Worm (Caenorhabditis elegans) whole organism, L1 larva: ENCODE data around the gene F17H10.1.

Experiments
- F16B12.6 ChIP-seq: fragments of 150-350 bp; optimal IDR thresholded peaks from 2 replicates; lab custom pipeline; 2014; ENCODE audit warnings: missing biosample characterization, missing genetic modification characterization
- Y116A8C.19 ChIP-seq: sonication (generic microtip); optimal IDR thresholded peaks from 2 replicates; lab custom pipeline; 2016; ENCODE audit warnings: missing compliant biosample characterization, missing genetic modification characterization, borderline replicate concordance
- aha-1 ChIP-seq: fragments of 150-350 bp; optimal IDR thresholded peaks from 2 replicates; lab custom pipeline; 2014; ENCODE audit warnings: missing biosample characterization, missing genetic modification characterization
- aly-2 ChIP-seq: fragments of 150-350 bp; optimal IDR thresholded peaks from 2 replicates; lab custom pipeline; 2014; ENCODE audit warnings: missing biosample characterization, missing genetic modification characterization
- ama-1 ChIP-seq: fragments of 150-350 bp; optimal IDR thresholded peaks from 2 replicates; lab custom pipeline; 2014
- blmp-1 ChIP-seq: fragments of 150-350 bp; optimal IDR thresholded peaks from 2 replicates; lab custom pipeline; 2014; ENCODE audit warnings: missing biosample characterization, missing genetic modification characterization
- ceh-82 ChIP-seq, 3 experiments: fragments of 150-350 bp in 1 of 3; sonication (generic microtip) in 2 of 3; optimal IDR thresholded peaks; 2 replicates each; lab custom pipeline; 2014 to 2017; ENCODE audit warnings: missing biosample characterization in 3 of 3, missing genetic modification characterization in 3 of 3
- ceh-90 ChIP-seq: sonication (generic microtip); optimal IDR thresholded peaks from 2 replicates; lab custom pipeline; 2016; ENCODE audit warnings: missing genetic modification characterization, missing compliant biosample characterization
- dsc-1 ChIP-seq: sonication (generic microtip); optimal IDR thresholded peaks from 2 replicates; lab custom pipeline; 2016; ENCODE audit warnings: mild to moderate bottlenecking, missing genetic modification characterization, missing compliant biosample characterization
- efl-3 ChIP-seq: fragments of 200-800 bp; sonication (Bioruptor generic); optimal IDR thresholded peaks from 2 replicates; lab custom pipeline; 2018; ENCODE audit warnings: mild to moderate bottlenecking, missing genetic modification characterization, missing compliant biosample characterization
- egl-13 ChIP-seq: sonication (generic microtip); optimal IDR thresholded peaks from 2 replicates; lab custom pipeline; 2016; ENCODE audit warnings: missing genotype, missing genetic modification reagents, missing genetic modification characterization, missing compliant biosample characterization
- elt-2 ChIP-seq: sonication (generic microtip); optimal IDR thresholded peaks from 2 replicates; lab custom pipeline; 2016; ENCODE audit warnings: missing genetic modification characterization, mild to moderate bottlenecking, inconsistent platforms, missing compliant biosample characterization, missing genetic modification reagents
- elt-3 ChIP-seq, 6 experiments: fragments of 150-350 bp in 1 of 6; sonication (generic microtip); optimal IDR thresholded peaks; 2 replicates each; lab custom pipeline; 2017 to 2018; ENCODE audit warnings: missing biosample characterization in 6 of 6, missing genetic modification characterization in 6 of 6, inconsistent platforms in 1 of 6
- fkh-4 ChIP-seq: sonication (generic microtip); optimal IDR thresholded peaks from 2 replicates; lab custom pipeline; 2016; ENCODE audit warnings: missing compliant biosample characterization, missing genetic modification characterization, borderline replicate concordance
- fos-1 ChIP-seq: fragments of 150-350 bp; optimal IDR thresholded peaks from 2 replicates; lab custom pipeline; 2014; ENCODE audit warnings: missing biosample characterization, missing genetic modification characterization
- hlh-17 ChIP-seq: fragments of 200-800 bp; sonication (Bioruptor generic); optimal IDR thresholded peaks from 2 replicates; lab custom pipeline; 2018; ENCODE audit warnings: missing genetic modification characterization, mild to moderate bottlenecking, missing compliant biosample characterization, moderate library complexity, borderline replicate concordance
- hlh-4 ChIP-seq: sonication (generic microtip); optimal IDR thresholded peaks from 2 replicates; lab custom pipeline; 2016; ENCODE audit warnings: mild to moderate bottlenecking, missing genetic modification characterization, missing compliant biosample characterization
- hpl-2 ChIP-seq: fragments of 150-350 bp; optimal IDR thresholded peaks from 2 replicates; lab custom pipeline; 2014; ENCODE audit warnings: missing biosample characterization, missing genetic modification reagents, missing genetic modification characterization
- jun-1 ChIP-seq: fragments of 150-350 bp; optimal IDR thresholded peaks from 2 replicates; lab custom pipeline; 2014; ENCODE audit warnings: missing biosample characterization, missing genetic modification reagents, missing genetic modification characterization
- lin-13 ChIP-seq: fragments of 150-350 bp; optimal IDR thresholded peaks from 2 replicates; lab custom pipeline; 2014; ENCODE audit warnings: missing biosample characterization, missing genetic modification reagents, missing genetic modification characterization
- lin-14 ChIP-seq: fragments of 200-800 bp; sonication (Bioruptor generic); optimal IDR thresholded peaks from 2 replicates; lab custom pipeline; 2018; ENCODE audit warnings: mild to moderate bottlenecking, missing genetic modification characterization, moderate library complexity, missing compliant biosample characterization
- lin-15B ChIP-seq: fragments of 150-350 bp; sonication (generic microtip); optimal IDR thresholded peaks from 3 replicates; lab custom pipeline; 2014; ENCODE audit warnings: missing biosample characterization, missing genetic modification characterization
- lin-35 ChIP-seq, 2 experiments: fragments of 150-350 bp; optimal IDR thresholded peaks; 2 replicates each; lab custom pipeline; 2014; ENCODE audit warnings: missing biosample characterization in 2 of 2, missing genetic modification characterization in 2 of 2, missing genetic modification reagents in 2 of 2
- mef-2 ChIP-seq: fragments of 150-350 bp; optimal IDR thresholded peaks from 2 replicates; lab custom pipeline; 2014; ENCODE audit warnings: missing biosample characterization, missing genetic modification characterization
- mep-1 ChIP-seq: fragments of 150-350 bp; optimal IDR thresholded peaks from 2 replicates; lab custom pipeline; 2014; ENCODE audit warnings: missing biosample characterization, missing genetic modification characterization
- nhr-11 ChIP-seq: fragments of 150-350 bp; optimal IDR thresholded peaks from 2 replicates; lab custom pipeline; 2014; ENCODE audit warnings: missing biosample characterization, missing genetic modification characterization
- nhr-19 ChIP-seq: fragments of 200-800 bp; sonication (Bioruptor generic); conservative IDR thresholded peaks from 2 replicates; pipeline ENCODE4 v1.3.6; 2022; ENCODE audit warnings: missing genetic modification characterization, missing compliant biosample characterization
- nhr-71 ChIP-seq: sonication (generic microtip); optimal IDR thresholded peaks from 2 replicates; lab custom pipeline; 2016; ENCODE audit warnings: mild to moderate bottlenecking, missing genetic modification characterization, moderate library complexity, missing compliant biosample characterization
- nhr-77 ChIP-seq: fragments of 150-350 bp; optimal IDR thresholded peaks from 2 replicates; lab custom pipeline; 2014; ENCODE audit warnings: missing biosample characterization, missing genetic modification characterization
- nhr-84 ChIP-seq: sonication (generic microtip); optimal IDR thresholded peaks from 2 replicates; lab custom pipeline; 2017; ENCODE audit warnings: missing biosample characterization, missing genetic modification characterization
- nhr-85 ChIP-seq: sonication (generic microtip); peaks from one replicate; lab custom pipeline; 2016; ENCODE audit warnings: missing genetic modification characterization, inconsistent platforms, missing compliant biosample characterization
- pag-3 ChIP-seq: sonication (generic microtip); optimal IDR thresholded peaks from 2 replicates; lab custom pipeline; 2017; ENCODE audit warnings: missing genetic modification characterization, mild to moderate bottlenecking, missing compliant biosample characterization, antibody characterized with exemption, borderline replicate concordance; ENCODE audit not compliant: insufficient read depth
- pax-3 ChIP-seq: fragments of 200-800 bp; sonication (Bioruptor generic); optimal IDR thresholded peaks from 2 replicates; lab custom pipeline; 2018; ENCODE audit warnings: mild to moderate bottlenecking, missing genetic modification characterization, moderate library complexity, missing compliant biosample characterization
- pqm-1 ChIP-seq: sonication (generic microtip); optimal IDR thresholded peaks from 3 replicates; lab custom pipeline; 2017; ENCODE audit warnings: missing biosample characterization, missing genetic modification characterization
- skn-1 ChIP-seq: fragments of 150-350 bp; optimal IDR thresholded peaks from 2 replicates; lab custom pipeline; 2014; ENCODE audit warnings: missing biosample characterization, missing genetic modification characterization
- snpc-4 ChIP-seq: fragments of 150-350 bp; optimal IDR thresholded peaks from 2 replicates; lab custom pipeline; 2014; ENCODE audit warnings: missing biosample characterization, missing genetic modification characterization
- snu-23 ChIP-seq: sonication (generic microtip); optimal IDR thresholded peaks from 2 replicates; lab custom pipeline; 2016; ENCODE audit warnings: missing genetic modification characterization, missing compliant biosample characterization
- sox-4 ChIP-seq: sonication (generic microtip); optimal IDR thresholded peaks from 2 replicates; lab custom pipeline; 2016; ENCODE audit warnings: missing genetic modification characterization, missing compliant biosample characterization
- swsn-7 ChIP-seq: sonication (generic microtip); optimal IDR thresholded peaks from 2 replicates; lab custom pipeline; 2016; ENCODE audit warnings: missing genetic modification characterization, missing compliant biosample characterization
- tbx-2 ChIP-seq: sonication (generic microtip); optimal IDR thresholded peaks from 2 replicates; lab custom pipeline; 2016; ENCODE audit warnings: missing genetic modification characterization, missing compliant biosample characterization
- unc-62 ChIP-seq: fragments of 150-350 bp; optimal IDR thresholded peaks from 2 replicates; lab custom pipeline; 2014; ENCODE audit warnings: missing biosample characterization, missing genetic modification reagents, missing genetic modification characterization
- unc-98 ChIP-seq: fragments of 200-800 bp; sonication (Bioruptor generic); IDR thresholded peaks from 2 replicates; pipeline ENCODE4 v1.3.6; 2022; ENCODE audit warnings: missing genetic modification characterization, missing compliant biosample characterization
- vab-15 ChIP-seq: sonication (generic microtip); optimal IDR thresholded peaks from 2 replicates; lab custom pipeline; 2017; ENCODE audit warnings: missing genotype, mild to moderate bottlenecking, missing genetic modification characterization, missing compliant biosample characterization
- xbp-1 ChIP-seq: sonication (generic microtip); optimal IDR thresholded peaks from 2 replicates; lab custom pipeline; 2016; ENCODE audit warnings: missing genetic modification characterization, missing compliant biosample characterization
- zag-1 ChIP-seq: fragments of 150-350 bp; optimal IDR thresholded peaks from 2 replicates; lab custom pipeline; 2014; ENCODE audit warnings: missing biosample characterization, missing genetic modification characterization
- zip-4 ChIP-seq: fragments of 200-800 bp; sonication (Bioruptor generic); optimal IDR thresholded peaks from 2 replicates; lab custom pipeline; 2018; ENCODE audit warnings: mild to moderate bottlenecking, missing genetic modification characterization, moderate library complexity, missing compliant biosample characterization
- ztf-4 ChIP-seq: fragments of 150-350 bp; optimal IDR thresholded peaks from 2 replicates; lab custom pipeline; 2014; ENCODE audit warnings: missing biosample characterization, missing genetic modification characterization

F17H10.1 gene

DNA sequence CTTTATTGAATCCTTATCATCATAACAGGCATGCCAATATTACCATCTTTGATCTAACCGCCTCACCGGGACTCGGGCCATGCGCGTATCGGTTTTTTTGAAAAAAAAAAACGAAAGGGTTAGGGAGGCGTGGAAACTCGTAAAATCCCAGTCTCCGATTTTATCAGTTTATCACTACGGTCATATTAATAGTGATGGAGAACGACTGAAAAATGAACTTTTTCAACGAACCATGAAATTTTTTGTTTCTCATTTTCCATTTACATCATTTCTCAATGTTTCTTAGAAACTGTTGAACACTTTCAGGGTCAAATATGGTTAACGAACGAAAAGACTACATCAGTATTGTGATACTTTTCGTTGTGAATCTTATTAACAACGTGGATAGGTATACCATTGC lies 24.9 kb downstream of the F17H10.1 start, which contains the start of gene spin-3:
spin-3 (plus strand) TSS at position 301 of the 400 bp plus-strand sequence.
- TF ChIP-seq ceh-90 (no peak), snpc-4 (tag; lab: Kevin White, UChicago) (no peak), hlh-4 (tag; lab: Kevin White, UChicago) (no peak), F16B12.6 (tag; lab: Kevin White, UChicago) (no peak), mef-2 (tag; lab: Kevin White, UChicago) (no peak), dsc-1 (no peak), tbx-2 (no peak), zag-1 (tag; lab: Kevin White, UChicago) (no peak), blmp-1 (no peak), swsn-7 (no peak), efl-3 (GFP tag; lab: Kevin White, UChicago) (no peak), jun-1 (tag; lab: Kevin White, UChicago) (no peak), egl-13 (tag; lab: Kevin White, UChicago) (no peak), elt-3 (tag; optimal IDR thresholded peaks at IDR 0.05; lab: Kevin White, UChicago) (no peak), fkh-4 (no peak), lin-15B (tag; lab: Kevin White, UChicago) (no peak), nhr-84 (no peak)

DNA sequence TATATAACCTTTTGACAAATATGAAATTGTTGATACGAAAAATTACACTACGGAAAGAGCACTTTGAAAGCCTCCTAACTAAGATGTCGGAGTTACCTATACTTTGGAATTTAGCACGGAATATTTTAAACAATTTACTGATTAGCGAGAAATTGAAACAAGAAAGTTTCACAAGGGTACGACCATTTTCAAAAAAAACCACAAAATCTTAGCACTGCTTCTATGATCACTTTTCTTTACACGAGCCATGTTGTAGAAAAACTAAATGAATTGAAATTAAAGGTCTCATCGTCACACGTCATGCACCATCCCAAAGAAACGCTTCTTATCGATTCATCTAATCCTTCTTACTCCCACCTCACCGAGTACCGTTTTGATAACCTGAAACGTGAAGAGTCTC lies 29.8 kb downstream of the F17H10.1 start, which contains the start of gene F09A5.2:
F09A5.2 (plus strand) TSS at position 301 of the 400 bp plus-strand sequence.
- TF ChIP-seq pag-3 (tag; lab: Kevin White, UChicago) (no peak), elt-2 (tag; lab: Kevin White, UChicago) (peak; percentile 27)

- no peak for TF ChIP-seq vab-15
- TF ChIP-seq unc-62 = no peak
- no peak for TF ChIP-seq sox-4 (tag; lab: Kevin White, UChicago)
- TF ChIP-seq lin-14 (GFP tag; lab: Kevin White, UChicago) = no peak
- TF ChIP-seq zip-4 (GFP tag; lab: Kevin White, UChicago) = no peak
- TF ChIP-seq unc-98 (GFP tag; lab: Robert Waterston, UW) = no peak
- TF ChIP-seq snpc-4 (tag; lab: Kevin White, UChicago) = no peak
- TF ChIP-seq aly-2 (tag; lab: Kevin White, UChicago) = no peak
- TF ChIP-seq nhr-11 (tag; lab: Kevin White, UChicago) = no peak
- TF ChIP-seq nhr-85 (tag; lab: Kevin White, UChicago) = no peak
- no peak for TF ChIP-seq pax-3 (tag; lab: Kevin White, UChicago)
- TF ChIP-seq aha-1 (tag; lab: Kevin White, UChicago) = no peak
- no peak for TF ChIP-seq Y116A8C.19 (tag; lab: Kevin White, UChicago)
- no peak for TF ChIP-seq nhr-19 (GFP tag; lab: Robert Waterston, UW)
- no peak for TF ChIP-seq mef-2 (tag; lab: Kevin White, UChicago)
- TF ChIP-seq skn-1 (tag; lab: Kevin White, UChicago) = no peak
- no peak for TF ChIP-seq ztf-4 (tag; lab: Kevin White, UChicago)
Observed at ce11 chrX:13139493-13139892, 34.5 kb downstream of the F17H10.1 start, which contains the start of gene ttr-34. TSS of gene ttr-34 (plus strand) at chrX:13139793.

DNA sequence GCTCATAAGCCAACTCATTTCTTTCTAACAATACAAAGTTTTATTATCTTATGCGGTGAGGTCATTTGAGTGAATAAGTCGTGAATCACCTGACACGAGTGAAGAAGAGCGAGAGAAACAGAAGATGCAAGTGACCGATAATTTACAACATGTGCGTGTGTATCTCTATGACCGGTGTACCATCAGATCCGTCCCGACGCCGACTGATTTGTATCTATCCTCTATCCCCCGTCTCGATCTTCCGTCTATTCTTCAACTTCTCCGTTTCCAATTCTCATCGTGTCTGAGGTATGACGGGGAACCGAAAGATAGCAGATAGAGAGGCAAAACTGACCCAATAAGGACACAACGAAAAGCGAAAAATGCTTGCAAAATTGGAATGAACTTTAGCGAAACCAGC lies 36.4 kb downstream of the F17H10.1 start, which contains the start of gene F09A5.3:
F09A5.3 (plus strand) TSS at position 162 of the 400 bp plus-strand sequence.
- TF ChIP-seq egl-13 (tag; lab: Kevin White, UChicago) = no peak
- TF ChIP-seq Y116A8C.19 (tag; lab: Kevin White, UChicago) = no peak
- TF ChIP-seq xbp-1 = no peak
- TF ChIP-seq mef-2 (tag; lab: Kevin White, UChicago) = no peak
- peak; percentile 32 for TF ChIP-seq lin-13 (GFP tag; lab: Kevin White, UChicago)
- no peak for TF ChIP-seq nhr-11 (tag; lab: Kevin White, UChicago)
- TF ChIP-seq nhr-71 (tag; lab: Kevin White, UChicago) = peak; percentile 84
- TF ChIP-seq nhr-84 = no peak
- no peak for TF ChIP-seq hlh-17 (GFP tag; lab: Kevin White, UChicago)
- TF ChIP-seq skn-1 (tag; lab: Kevin White, UChicago) = no peak
- TF ChIP-seq swsn-7 = peak; percentile 16
- no peak for TF ChIP-seq unc-98 (GFP tag; lab: Robert Waterston, UW)
- TF ChIP-seq elt-3 (tag; optimal IDR thresholded peaks at IDR 0.05; lab: Kevin White, UChicago) = peak in 2 of 6 experiments; percentile 72 to 80
- TF ChIP-seq lin-35 (GFP tag; optimal IDR thresholded peaks at IDR 0.05; lab: Kevin White, UChicago) = peak in 1 of 2 experiments; percentile 73
- no peak for TF ChIP-seq zip-4 (GFP tag; lab: Kevin White, UChicago)
- TF ChIP-seq nhr-85 (tag; lab: Kevin White, UChicago) = peak; percentile 96
- no peak for TF ChIP-seq fkh-4
- TF ChIP-seq ceh-82 (tag; optimal IDR thresholded peaks at IDR 0.05; lab: Kevin White, UChicago) = no peak
- no peak for TF ChIP-seq tbx-2
- TF ChIP-seq mep-1 (tag; lab: Kevin White, UChicago) = peak; percentile 74
- no peak for TF ChIP-seq nhr-77
- TF ChIP-seq ama-1 (lab: Kevin White, UChicago) = no peak
- TF ChIP-seq fos-1 (tag; lab: Kevin White, UChicago) = no peak
- no peak for TF ChIP-seq pqm-1 (tag; lab: Kevin White, UChicago)
- TF ChIP-seq hpl-2 = no peak
- TF ChIP-seq snu-23 = peak; percentile 81
